Worm (Caenorhabditis elegans) whole organism, late embryonic: ENCODE data around the gene cnc-2.

Experiments
- C38D4.7 ChIP-seq: fragments of 200-800 bp; sonication (Bioruptor generic); optimal IDR thresholded peaks from 2 replicates; lab custom pipeline; 2018; ENCODE audit warnings: mild to moderate bottlenecking, missing genetic modification characterization, moderate library complexity, missing compliant biosample characterization
- K02D7.2 ChIP-seq: sonication (generic microtip); optimal IDR thresholded peaks from 2 replicates; lab custom pipeline; 2017; ENCODE audit warnings: mild to moderate bottlenecking, missing genetic modification characterization, missing compliant biosample characterization
- K09A11.1 ChIP-seq: sonication (generic microtip); optimal IDR thresholded peaks from 2 replicates; lab custom pipeline; 2017; ENCODE audit warnings: antibody characterized with exemption, mild to moderate bottlenecking, missing genetic modification characterization, missing compliant biosample characterization; ENCODE audit not compliant: insufficient read depth
- Y22D7AL.16 ChIP-seq: sonication (generic microtip); optimal IDR thresholded peaks from 2 replicates; lab custom pipeline; 2016; ENCODE audit warnings: missing genetic modification characterization, missing compliant biosample characterization
- ahr-1 ChIP-seq: sonication (generic microtip); optimal IDR thresholded peaks from 2 replicates; lab custom pipeline; 2016; ENCODE audit warnings: missing genetic modification characterization, missing compliant biosample characterization
- ceh-2 ChIP-seq: sonication (generic microtip); optimal IDR thresholded peaks from 2 replicates; lab custom pipeline; 2016; ENCODE audit warnings: missing genotype, missing genetic modification characterization, missing compliant biosample characterization
- ceh-22 ChIP-seq: sonication (generic microtip); optimal IDR thresholded peaks from 2 replicates; lab custom pipeline; 2017; ENCODE audit warnings: missing biosample characterization, missing genetic modification characterization
- ceh-24 ChIP-seq: sonication (generic microtip); optimal IDR thresholded peaks from 2 replicates; lab custom pipeline; 2016; ENCODE audit warnings: mild to moderate bottlenecking, missing genetic modification characterization, missing compliant biosample characterization
- ceh-30 ChIP-seq: fragments of 150-350 bp; optimal IDR thresholded peaks from 2 replicates; lab custom pipeline; 2014; ENCODE audit warnings: missing biosample characterization, missing genetic modification characterization
- ceh-31 ChIP-seq: sonication (generic microtip); optimal IDR thresholded peaks from 2 replicates; lab custom pipeline; 2016; ENCODE audit warnings: missing genetic modification characterization, missing compliant biosample characterization
- ceh-48 ChIP-seq: sonication (generic microtip); optimal IDR thresholded peaks from 2 replicates; lab custom pipeline; 2016; ENCODE audit warnings: missing genetic modification characterization, inconsistent platforms, missing compliant biosample characterization
- ceh-6 ChIP-seq: fragments of 200-800 bp; sonication (Bioruptor generic); optimal IDR thresholded peaks from 2 replicates; lab custom pipeline; 2018; ENCODE audit warnings: mild to moderate bottlenecking, missing genetic modification characterization, missing compliant biosample characterization
- ceh-9 ChIP-seq: sonication (generic microtip); optimal IDR thresholded peaks from 2 replicates; lab custom pipeline; 2016; ENCODE audit warnings: mild to moderate bottlenecking, missing genetic modification characterization, inconsistent platforms, missing compliant biosample characterization
- che-1 ChIP-seq: sonication (generic microtip); optimal IDR thresholded peaks from 2 replicates; lab custom pipeline; 2016; ENCODE audit warnings: mild to moderate bottlenecking, missing genetic modification characterization, missing compliant biosample characterization
- elt-2 ChIP-seq: sonication (generic microtip); optimal IDR thresholded peaks from 2 replicates; lab custom pipeline; 2016; ENCODE audit warnings: missing genetic modification reagents, missing genetic modification characterization, missing compliant biosample characterization
- elt-4 ChIP-seq: sonication (generic microtip); optimal IDR thresholded peaks from 2 replicates; lab custom pipeline; 2016; ENCODE audit warnings: missing genetic modification characterization, missing compliant biosample characterization
- fkh-10 ChIP-seq: fragments of 150-350 bp; optimal IDR thresholded peaks from 2 replicates; lab custom pipeline; 2014; ENCODE audit warnings: missing biosample characterization, missing genetic modification reagents, missing genetic modification characterization
- fkh-6 ChIP-seq: sonication (generic microtip); optimal IDR thresholded peaks from 2 replicates; lab custom pipeline; 2016; ENCODE audit warnings: missing genetic modification characterization, missing compliant biosample characterization
- gmeb-2 ChIP-seq: sonication (generic microtip); optimal IDR thresholded peaks from 2 replicates; lab custom pipeline; 2016; ENCODE audit warnings: missing genetic modification characterization, inconsistent platforms, missing compliant biosample characterization
- hlh-15 ChIP-seq: sonication (generic microtip); optimal IDR thresholded peaks from 2 replicates; lab custom pipeline; 2016; ENCODE audit warnings: missing genetic modification characterization, missing compliant biosample characterization
- hlh-30 ChIP-seq: sonication (generic microtip); optimal IDR thresholded peaks from 2 replicates; lab custom pipeline; 2017; ENCODE audit warnings: antibody characterized with exemption, missing genetic modification characterization, missing compliant biosample characterization; ENCODE audit not compliant: insufficient read depth
- hlh-6 ChIP-seq: sonication (generic microtip); optimal IDR thresholded peaks from 2 replicates; lab custom pipeline; 2016; ENCODE audit warnings: missing genotype, missing genetic modification characterization, missing compliant biosample characterization
- hlh-8 ChIP-seq: sonication (generic microtip); optimal IDR thresholded peaks from 2 replicates; lab custom pipeline; 2016; ENCODE audit warnings: missing genotype, missing genetic modification characterization, missing compliant biosample characterization
- lim-6 ChIP-seq: sonication (generic microtip); optimal IDR thresholded peaks from 2 replicates; lab custom pipeline; 2016; ENCODE audit warnings: missing genetic modification characterization, missing compliant biosample characterization
- madf-2 ChIP-seq: sonication (generic microtip); optimal IDR thresholded peaks from 2 replicates; lab custom pipeline; 2017; ENCODE audit warnings: missing genetic modification characterization, missing compliant biosample characterization
- mec-3 ChIP-seq: sonication (generic microtip); optimal IDR thresholded peaks from 2 replicates; lab custom pipeline; 2016; ENCODE audit warnings: borderline replicate concordance, missing genetic modification characterization, missing compliant biosample characterization
- nhr-11 ChIP-seq: fragments of 150-350 bp; optimal IDR thresholded peaks from 2 replicates; lab custom pipeline; 2014; ENCODE audit warnings: missing biosample characterization, missing genetic modification characterization
- npax-4 ChIP-seq: sonication (generic microtip); optimal IDR thresholded peaks from 2 replicates; lab custom pipeline; 2016; ENCODE audit warnings: missing genetic modification characterization, missing compliant biosample characterization
- odd-2 ChIP-seq: sonication (generic microtip); optimal IDR thresholded peaks from 2 replicates; lab custom pipeline; 2017; ENCODE audit warnings: antibody characterized with exemption, mild to moderate bottlenecking, missing genetic modification characterization, missing compliant biosample characterization
- pat-9 ChIP-seq: fragments of 200-800 bp; sonication (Bioruptor generic); optimal IDR thresholded peaks from 2 replicates; lab custom pipeline; 2018; ENCODE audit warnings: mild to moderate bottlenecking, missing genetic modification characterization, moderate library complexity, missing compliant biosample characterization
- pha-4 ChIP-seq: fragments of 150-350 bp; optimal IDR thresholded peaks from 2 replicates; lab custom pipeline; 2018; ENCODE audit warnings: missing biosample characterization, missing genetic modification reagents, missing genetic modification characterization
- pros-1 ChIP-seq: fragments of 150-350 bp; optimal IDR thresholded peaks from 2 replicates; lab custom pipeline; 2014; ENCODE audit warnings: missing biosample characterization, missing genetic modification reagents, missing genetic modification characterization
- rnt-1 ChIP-seq: sonication (generic microtip); optimal IDR thresholded peaks from 2 replicates; lab custom pipeline; 2016; ENCODE audit warnings: missing genetic modification characterization, missing compliant biosample characterization
- sdc-2 ChIP-seq: sonication (generic microtip); optimal IDR thresholded peaks from 2 replicates; lab custom pipeline; 2016; ENCODE audit warnings: missing genotype, missing genetic modification characterization, missing compliant biosample characterization
- sox-4 ChIP-seq: sonication (generic microtip); optimal IDR thresholded peaks from 2 replicates; lab custom pipeline; 2017; ENCODE audit warnings: mild to moderate bottlenecking, missing genetic modification characterization, inconsistent platforms, missing compliant biosample characterization
- tbx-7 ChIP-seq: sonication (generic microtip); optimal IDR thresholded peaks from 2 replicates; lab custom pipeline; 2016; ENCODE audit warnings: missing genotype, missing genetic modification characterization, missing compliant biosample characterization
- unc-3 ChIP-seq, 2 experiments: fragments of 200-800 bp in 1 of 2; sonication (Bioruptor generic) in 1 of 2; sonication (generic microtip) in 1 of 2; conservative IDR thresholded peaks in 1 of 2; optimal IDR thresholded peaks in 1 of 2; 2 replicates each; pipeline versions ENCODE4 v1.3.6 to Lab custom; 2016 to 2022; ENCODE audit warnings: missing compliant biosample characterization in 2 of 2, missing genetic modification characterization in 2 of 2, missing genetic modification reagents in 1 of 2
- unc-42 ChIP-seq: sonication (generic microtip); optimal IDR thresholded peaks from 2 replicates; lab custom pipeline; 2016; ENCODE audit warnings: missing genotype, missing genetic modification characterization, missing compliant biosample characterization
- zip-5 ChIP-seq: sonication (generic microtip); optimal IDR thresholded peaks from 2 replicates; lab custom pipeline; 2016; ENCODE audit warnings: missing genetic modification characterization, missing compliant biosample characterization
- ztf-16 ChIP-seq: sonication (generic microtip); optimal IDR thresholded peaks from 2 replicates; lab custom pipeline; 2017; ENCODE audit warnings: missing genetic modification characterization, missing compliant biosample characterization

cnc-2 gene

DNA sequence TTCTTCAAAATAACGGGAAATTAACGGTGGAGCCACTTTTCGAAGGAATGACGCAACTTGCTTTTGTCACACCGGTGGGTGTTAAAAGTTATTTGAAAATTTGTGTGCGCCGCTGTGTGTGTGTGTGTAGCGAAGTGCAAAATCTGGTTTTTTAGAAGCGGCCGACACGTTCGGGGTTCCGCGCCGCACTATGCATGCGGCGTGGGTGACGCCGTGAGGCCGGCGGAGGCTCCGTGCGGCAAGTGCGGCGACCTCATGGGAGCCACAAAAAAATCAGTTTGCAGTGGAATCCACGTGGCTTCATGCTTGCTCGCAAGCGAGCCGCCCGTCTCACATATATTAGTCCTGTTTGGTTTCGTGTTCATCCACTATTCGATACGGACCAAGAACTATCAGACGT is 5.3 kb upstream of the cnc-2 start:
- TF ChIP-seq rnt-1 (tag; lab: Kevin White, UChicago) (no peak), elt-2 (no peak), ceh-6 (GFP tag; lab: Kevin White, UChicago) (no peak), ceh-31 (tag; lab: Kevin White, UChicago) (no peak), unc-42 (tag; lab: Kevin White, UChicago) (no peak), ceh-22 (no peak), ahr-1 (tag; lab: Kevin White, UChicago) (no peak), pha-4 (tag; lab: Kevin White, UChicago) (no peak), sdc-2 (tag; lab: Kevin White, UChicago) (no peak), nhr-11 (tag; lab: Kevin White, UChicago) (no peak), ceh-30 (tag; lab: Kevin White, UChicago) (no peak), che-1 (tag; lab: Kevin White, UChicago) (no peak), hlh-8 (no peak), elt-4 (tag; lab: Kevin White, UChicago) (no peak), npax-4 (no peak), sox-4 (no peak)

DNA sequence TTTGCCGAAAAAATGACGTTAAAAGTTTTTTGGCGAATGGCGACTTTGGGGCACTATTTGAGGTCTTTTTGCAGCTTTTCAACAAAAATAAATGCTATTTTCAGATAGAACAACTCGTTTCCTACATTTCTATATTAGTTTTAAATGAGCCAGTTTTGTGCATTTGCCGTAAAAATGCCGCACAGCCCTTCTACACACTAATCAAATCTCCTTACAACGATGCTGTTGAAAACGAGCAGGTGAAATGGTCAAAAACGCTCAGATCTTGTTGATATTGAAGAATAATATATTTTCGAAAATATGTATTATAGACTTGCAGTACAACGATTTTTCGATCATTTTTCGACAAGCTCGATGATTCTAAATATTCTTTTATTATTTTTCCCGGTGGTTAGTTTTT is 4.8 kb upstream of the cnc-2 start, which contains the start of gene chil-14:
Gene chil-14, plus strand, starts transcription at position 301 of the 400 bp plus-strand sequence.
- TF ChIP-seq hlh-30 (tag; lab: Kevin White, UChicago) (no peak), sdc-2 (tag; lab: Kevin White, UChicago) (no peak), odd-2 (tag; lab: Kevin White, UChicago) (no peak), ceh-9 (tag; lab: Kevin White, UChicago) (no peak), ceh-2 (no peak)

DNA sequence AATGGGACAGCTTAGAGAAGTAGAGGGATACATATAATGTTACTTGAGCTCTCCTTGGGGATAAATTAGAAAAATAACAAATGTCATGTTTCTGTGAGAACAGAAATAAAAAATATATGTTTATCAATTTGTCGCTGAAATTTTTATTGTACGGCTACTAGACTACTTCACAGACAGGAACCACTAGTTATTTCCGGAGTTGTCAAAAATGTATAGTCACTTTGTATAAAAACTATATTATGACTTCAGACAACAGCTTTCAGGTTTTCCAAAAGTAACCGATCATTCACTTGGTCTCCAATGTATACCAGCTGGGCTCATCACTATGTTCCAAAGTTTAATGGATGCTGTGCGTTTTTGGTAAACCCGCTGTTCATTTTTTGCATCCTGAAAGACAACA is 1.4 kb upstream of the cnc-2 start, which contains the start of gene srj-23:
Gene srj-23, plus strand, starts transcription at position 301 of the 400 bp plus-strand sequence.
- no peak for TF ChIP-seq ceh-24 (tag; lab: Kevin White, UChicago)
- TF ChIP-seq gmeb-2 (tag; lab: Kevin White, UChicago), result no peak
- TF ChIP-seq che-1 (tag; lab: Kevin White, UChicago), result no peak
- TF ChIP-seq fkh-6 (tag; lab: Kevin White, UChicago), result no peak
- TF ChIP-seq tbx-7, result no peak
- no peak for TF ChIP-seq K02D7.2
- no peak for TF ChIP-seq hlh-6 (tag; lab: Kevin White, UChicago)
- TF ChIP-seq unc-3 (GFP tag; conservative IDR thresholded peaks at IDR 0.05; lab: Robert Waterston, UW), result no peak
- no peak for TF ChIP-seq unc-3 (tag; optimal IDR thresholded peaks at IDR 0.05; lab: Kevin White, UChicago)
- no peak for TF ChIP-seq ceh-30 (tag; lab: Kevin White, UChicago)
- TF ChIP-seq ceh-9 (tag; lab: Kevin White, UChicago), result no peak
- TF ChIP-seq pha-4 (tag; lab: Kevin White, UChicago), result no peak
- TF ChIP-seq nhr-11 (tag; lab: Kevin White, UChicago), result no peak
- no peak for TF ChIP-seq K09A11.1 (tag; lab: Kevin White, UChicago)
- no peak for TF ChIP-seq ceh-48 (tag; lab: Kevin White, UChicago)
- TF ChIP-seq unc-42 (tag; lab: Kevin White, UChicago), result no peak
- TF ChIP-seq lim-6, result no peak
- no peak for TF ChIP-seq mec-3 (tag; lab: Kevin White, UChicago)
- no peak for TF ChIP-seq hlh-8
- TF ChIP-seq zip-5, result no peak
- no peak for TF ChIP-seq pat-9 (tag; lab: Kevin White, UChicago)

DNA sequence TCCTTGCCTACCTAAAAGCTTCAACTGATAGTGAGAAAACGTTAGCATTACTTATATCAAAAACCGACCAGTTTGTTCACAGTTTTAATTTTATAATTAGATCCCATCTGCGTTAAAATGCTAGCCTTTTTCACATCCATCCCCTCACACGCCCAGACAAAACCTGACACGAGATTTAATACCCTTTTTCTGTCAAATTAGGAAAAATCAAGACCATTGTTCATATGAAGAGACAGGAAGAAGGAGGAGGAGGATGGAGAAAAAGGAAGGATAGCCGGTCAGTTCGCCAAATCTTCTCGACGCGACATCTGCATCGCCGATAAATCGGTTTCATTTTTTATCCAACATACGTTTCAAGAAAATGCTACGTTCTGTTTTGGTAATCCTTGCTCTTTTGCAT is 2.3 kb downstream of the cnc-2 start, which contains the start of gene cnc-3:
Gene cnc-3, plus strand, starts transcription at position 281 of the 400 bp plus-strand sequence.
- TF ChIP-seq C38D4.7 (no peak), hlh-15 (tag; lab: Kevin White, UChicago) (no peak), elt-4 (tag; lab: Kevin White, UChicago) (no peak), ztf-16 (tag; lab: Kevin White, UChicago) (no peak), Y22D7AL.16 (no peak), fkh-10 (GFP tag; lab: Kevin White, UChicago) (no peak), madf-2 (tag; lab: Kevin White, UChicago) (no peak), pros-1 (no peak)
- TF ChIP-seq, all 69 proteins: peak for 0
